Fruit fly (Drosophila melanogaster) whole organism, embryonic: Measurements from ENCODE around the gene obst-J.

Experiments used
- Ada2b ChIP-seq: fragments of 200-800 bp; sonication (Bioruptor generic); IDR thresholded peaks from 2 replicates; pipeline ENCODE4 v1.3.6; 2022; ENCODE audit warnings: missing biosample characterization, missing genetic modification characterization
- CG10274 ChIP-seq: fragments of 200-800 bp; sonication (Bioruptor generic); optimal IDR thresholded peaks from 3 replicates; lab custom pipeline; 2017; ENCODE audit warnings: missing biosample characterization, mild to moderate bottlenecking, missing genetic modification characterization
- CG10565 ChIP-seq: fragments of 200-800 bp; sonication (Bioruptor generic); optimal IDR thresholded peaks from 3 replicates; lab custom pipeline; 2016; ENCODE audit warnings: missing biosample characterization, mild to moderate bottlenecking, missing genetic modification characterization
- CG13424 ChIP-seq: fragments of 200-800 bp; sonication (Bioruptor generic); optimal IDR thresholded peaks from 2 replicates; lab custom pipeline; 2019; ENCODE audit warnings: missing biosample characterization, mild to moderate bottlenecking, missing genetic modification characterization, moderate library complexity
- CG1602 ChIP-seq: fragments of 200-800 bp; sonication (Bioruptor generic); optimal IDR thresholded peaks from 3 replicates; lab custom pipeline; 2016; ENCODE audit warnings: missing biosample characterization, missing genetic modification characterization
- CG17612 ChIP-seq: fragments of 200-800 bp; sonication (Bioruptor generic); IDR thresholded peaks from 2 replicates; pipeline ENCODE4 v1.3.6; 2022; ENCODE audit warnings: missing biosample characterization, missing genetic modification characterization
- CG17802 ChIP-seq: fragments of 200-800 bp; sonication (Bioruptor generic); optimal IDR thresholded peaks from 2 replicates; lab custom pipeline; 2018; ENCODE audit warnings: missing biosample characterization, mild to moderate bottlenecking, missing genetic modification characterization, moderate library complexity
- CG18599 ChIP-seq: fragments of 200-800 bp; sonication (Bioruptor generic); optimal IDR thresholded peaks from 3 replicates; lab custom pipeline; 2017; ENCODE audit warnings: missing biosample characterization, missing genetic modification characterization, mild to moderate bottlenecking, moderate library complexity, missing genetic modification reagents
- CG2678 ChIP-seq: fragments of 200-800 bp; sonication (Bioruptor generic); optimal IDR thresholded peaks from 3 replicates; lab custom pipeline; 2019; ENCODE audit warnings: missing biosample characterization, mild to moderate bottlenecking, missing genetic modification characterization, moderate library complexity
- CG3163 ChIP-seq: fragments of 200-800 bp; sonication (Bioruptor generic); optimal IDR thresholded peaks from 3 replicates; lab custom pipeline; 2016; ENCODE audit warnings: missing biosample characterization, missing genetic modification characterization
- CG32767 ChIP-seq: fragments of 200-800 bp; sonication (Bioruptor generic); IDR thresholded peaks from 2 replicates; pipeline ENCODE4 v1.3.6; 2022; ENCODE audit warnings: missing biosample characterization, missing genetic modification characterization
- CG5245 ChIP-seq: fragments of 200-800 bp; sonication (Bioruptor generic); optimal IDR thresholded peaks from 3 replicates; lab custom pipeline; 2016; ENCODE audit warnings: missing biosample characterization, missing genetic modification characterization
- CG5953 ChIP-seq: fragments of 200-800 bp; sonication (Bioruptor generic); IDR thresholded peaks from 2 replicates; pipeline ENCODE4 v1.3.6; 2022; ENCODE audit warnings: missing biosample characterization, missing genetic modification characterization
- CG7928 ChIP-seq: fragments of 200-800 bp; sonication (Bioruptor generic); optimal IDR thresholded peaks from 2 replicates; lab custom pipeline; 2017; ENCODE audit warnings: missing biosample characterization, mild to moderate bottlenecking, missing genetic modification characterization
- CG9932 ChIP-seq: fragments of 200-800 bp; sonication (Bioruptor generic); IDR thresholded peaks from 2 replicates; pipeline ENCODE4 v1.3.6; 2022; ENCODE audit warnings: missing biosample characterization, missing genetic modification characterization
- CHES-1-like ChIP-seq: fragments of 200-800 bp; sonication (Bioruptor generic); optimal IDR thresholded peaks from 2 replicates; lab custom pipeline; 2016; ENCODE audit warnings: missing biosample characterization, missing genetic modification characterization
- Dref ChIP-seq: fragments of 200-800 bp; sonication (Bioruptor generic); IDR thresholded peaks from 2 replicates; pipeline ENCODE4 v1.3.6; 2022; ENCODE audit warnings: missing biosample characterization, missing genetic modification characterization
- E2f1 ChIP-seq: fragments of 200-800 bp; sonication (Bioruptor generic); IDR thresholded peaks from 2 replicates; pipeline ENCODE4 v1.3.6; 2022; ENCODE audit warnings: missing biosample characterization, missing genetic modification characterization
- Ets97D ChIP-seq: fragments of 200-800 bp; sonication (Bioruptor generic); optimal IDR thresholded peaks from 3 replicates; lab custom pipeline; 2016; ENCODE audit warnings: missing biosample characterization, missing genetic modification characterization
- Fer3 ChIP-seq: fragments of 200-800 bp; sonication (Bioruptor generic); optimal IDR thresholded peaks from 2 replicates; lab custom pipeline; 2018; ENCODE audit warnings: missing biosample characterization, mild to moderate bottlenecking, missing genetic modification characterization, moderate library complexity
- GATAe ChIP-seq: fragments of 200-800 bp; sonication (Bioruptor generic); conservative IDR thresholded peaks from 2 replicates; pipeline ENCODE4 v1.3.6; 2022; ENCODE audit warnings: missing biosample characterization, missing genetic modification characterization
- Hey ChIP-seq: fragments of 200-800 bp; sonication (Bioruptor generic); optimal IDR thresholded peaks from 3 replicates; lab custom pipeline; 2018; ENCODE audit warnings: missing biosample characterization, mild to moderate bottlenecking, missing genetic modification characterization
- Hmx ChIP-seq: fragments of 200-800 bp; sonication (Bioruptor generic); optimal IDR thresholded peaks from 2 replicates; lab custom pipeline; 2016; ENCODE audit warnings: missing biosample characterization, missing genetic modification characterization
- Kr ChIP-seq: fragments of 200-800 bp; sonication (Bioruptor generic); optimal IDR thresholded peaks from 2 replicates; lab custom pipeline; 2017; ENCODE audit warnings: missing biosample characterization, mild to moderate bottlenecking, missing genetic modification characterization
- Mad ChIP-seq: fragments of 200-800 bp; sonication (Bioruptor generic); optimal IDR thresholded peaks from 2 replicates; lab custom pipeline; 2016; ENCODE audit warnings: missing biosample characterization, missing genetic modification characterization
- NC2α ChIP-seq: fragments of 200-800 bp; sonication (Bioruptor generic); optimal IDR thresholded peaks from 2 replicates; lab custom pipeline; 2016; ENCODE audit warnings: missing biosample characterization, missing genetic modification characterization
- Rx ChIP-seq: fragments of 200-800 bp; sonication (Bioruptor generic); IDR thresholded peaks from 2 replicates; pipeline ENCODE4 v1.3.6; 2022; ENCODE audit warnings: missing biosample characterization, missing genetic modification characterization
- Sin3A ChIP-seq: fragments of >200 bp; optimal IDR thresholded peaks from 2 replicates; lab custom pipeline; 2018
- Six4 ChIP-seq: fragments of 200-800 bp; sonication (Bioruptor generic); optimal IDR thresholded peaks from 2 replicates; lab custom pipeline; 2016; ENCODE audit warnings: missing biosample characterization, missing genetic modification characterization
- Sox102F ChIP-seq: fragments of 200-800 bp; sonication (Bioruptor generic); optimal IDR thresholded peaks from 2 replicates; lab custom pipeline; 2018; ENCODE audit warnings: missing biosample characterization, mild to moderate bottlenecking, missing genetic modification characterization, moderate library complexity
- Sry-β ChIP-seq: fragments of 200-800 bp; sonication (Bioruptor generic); optimal IDR thresholded peaks from 2 replicates; lab custom pipeline; 2018; ENCODE audit warnings: missing biosample characterization, mild to moderate bottlenecking, missing genetic modification characterization, moderate library complexity
- Vsx1 ChIP-seq: fragments of 200-800 bp; sonication (Bioruptor generic); optimal IDR thresholded peaks from 2 replicates; lab custom pipeline; 2017; ENCODE audit warnings: missing biosample characterization, mild to moderate bottlenecking, missing genetic modification characterization, missing genetic modification reagents
- YL-1 ChIP-seq: fragments of 200-800 bp; sonication (Bioruptor generic); optimal IDR thresholded peaks from 3 replicates; lab custom pipeline; 2017; ENCODE audit warnings: missing biosample characterization, mild to moderate bottlenecking, missing genetic modification characterization
- ac ChIP-seq: fragments of 200-800 bp; sonication (Bioruptor generic); optimal IDR thresholded peaks from 3 replicates; lab custom pipeline; 2017; ENCODE audit warnings: missing biosample characterization, mild to moderate bottlenecking, missing genetic modification characterization
- ap ChIP-seq: fragments of 200-800 bp; sonication (Bioruptor generic); IDR thresholded peaks from 2 replicates; pipeline ENCODE4 v1.3.6; 2022; ENCODE audit warnings: missing biosample characterization, missing genetic modification characterization
- bigmax ChIP-seq: fragments of 200-800 bp; sonication (Bioruptor generic); optimal IDR thresholded peaks from 2 replicates; lab custom pipeline; 2018; ENCODE audit warnings: missing biosample characterization, mild to moderate bottlenecking, missing genetic modification characterization
- chif ChIP-seq, 2 experiments: fragments of 200-800 bp; sonication (Bioruptor generic); optimal IDR thresholded peaks; 3 replicates each; lab custom pipeline; 2016; ENCODE audit warnings: missing biosample characterization in 2 of 2, missing genetic modification characterization in 2 of 2
- dmrt99B ChIP-seq: fragments of 200-800 bp; sonication (Bioruptor generic); optimal IDR thresholded peaks from 2 replicates; lab custom pipeline; 2018; ENCODE audit warnings: missing biosample characterization, mild to moderate bottlenecking, missing genetic modification characterization, moderate library complexity
- fd102C ChIP-seq: fragments of 200-800 bp; sonication (Bioruptor generic); optimal IDR thresholded peaks from 2 replicates; lab custom pipeline; 2018; ENCODE audit warnings: missing biosample characterization, mild to moderate bottlenecking, missing genetic modification characterization, moderate library complexity
- fru ChIP-seq: fragments of >200 bp; optimal IDR thresholded peaks from 2 replicates; lab custom pipeline; 2017
- fu2 ChIP-seq: fragments of 200-800 bp; sonication (Bioruptor generic); optimal IDR thresholded peaks from 2 replicates; lab custom pipeline; 2016; ENCODE audit warnings: missing biosample characterization, missing genetic modification characterization
- gfzf ChIP-seq: fragments of 200-800 bp; sonication (Bioruptor generic); optimal IDR thresholded peaks from 2 replicates; lab custom pipeline; 2016; ENCODE audit warnings: missing biosample characterization, mild to moderate bottlenecking, missing genetic modification characterization, moderate library complexity
- jumu ChIP-seq: fragments of 200-800 bp; sonication (Bioruptor generic); optimal IDR thresholded peaks from 3 replicates; lab custom pipeline; 2016; ENCODE audit warnings: missing biosample characterization, missing genetic modification characterization
- lilli ChIP-seq: fragments of 200-800 bp; sonication (Bioruptor generic); optimal IDR thresholded peaks from 3 replicates; lab custom pipeline; 2016; ENCODE audit warnings: missing biosample characterization, missing genetic modification characterization
- nau ChIP-seq: fragments of 200-800 bp; sonication (Bioruptor generic); optimal IDR thresholded peaks from 3 replicates; lab custom pipeline; 2017; ENCODE audit warnings: missing biosample characterization, mild to moderate bottlenecking, missing genetic modification characterization, missing genetic modification reagents
- odd ChIP-seq: fragments of 200-800 bp; sonication (Bioruptor generic); optimal IDR thresholded peaks from 2 replicates; lab custom pipeline; 2017; ENCODE audit warnings: missing biosample characterization, mild to moderate bottlenecking, missing genetic modification characterization
- p53 ChIP-seq: fragments of 200-800 bp; sonication (Bioruptor generic); optimal IDR thresholded peaks from 2 replicates; lab custom pipeline; 2016; ENCODE audit warnings: missing biosample characterization, missing genetic modification characterization
- pho ChIP-seq: fragments of 200-800 bp; sonication (Bioruptor generic); optimal IDR thresholded peaks from 2 replicates; lab custom pipeline; 2016; ENCODE audit warnings: missing biosample characterization, missing genetic modification characterization
- sd ChIP-seq: fragments of 200-800 bp; sonication (Bioruptor generic); optimal IDR thresholded peaks from 3 replicates; lab custom pipeline; 2018; ENCODE audit warnings: missing biosample characterization, mild to moderate bottlenecking, missing genetic modification characterization, moderate library complexity
- usp ChIP-seq: fragments of >200 bp; optimal IDR thresholded peaks from 2 replicates; lab custom pipeline; 2017; ENCODE audit warnings: missing biosample characterization, missing genetic modification characterization
- vfl ChIP-seq: fragments of 200-800 bp; sonication (Bioruptor generic); optimal IDR thresholded peaks from 2 replicates; lab custom pipeline; 2016; ENCODE audit warnings: missing biosample characterization, missing genetic modification characterization
- zen ChIP-seq: fragments of 200-800 bp; sonication (Bioruptor generic); optimal IDR thresholded peaks from 3 replicates; lab custom pipeline; 2018; ENCODE audit warnings: missing biosample characterization, mild to moderate bottlenecking, missing genetic modification characterization, moderate library complexity

obst-J gene

dm6 chr3L:20140589-20141207 is 9.2 kb upstream of the obst-J start, which contains the start of gene CG7328 (continued):
- TF ChIP-seq Sox102F (GFP tag; lab: Kevin White, UChicago) (peak; percentile 57), vfl (GFP tag; lab: Kevin White, UChicago) (no peak), dmrt99B (tag; lab: Kevin White, UChicago) (no peak), pho (GFP tag; lab: Kevin White, UChicago) (peak; percentile 52), CHES-1-like (GFP tag; lab: Kevin White, UChicago) (peak; percentile 37), p53 (GFP tag; lab: Kevin White, UChicago) (no peak), CG1602 (GFP tag; lab: Kevin White, UChicago) (peak; percentile 33), Kr (GFP tag; lab: Kevin White, UChicago) (no peak), chif (GFP tag; optimal IDR thresholded peaks at IDR 0.05; lab: Kevin White, UChicago) (peak in 1 of 2 experiments; percentile 45), Ets97D (peak; percentile 14), Hmx (GFP tag; lab: Kevin White, UChicago) (no peak), CG5245 (no peak), CG3163 (no peak), ac (GFP tag; lab: Kevin White, UChicago) (no peak), Six4 (GFP tag; lab: Kevin White, UChicago) (no peak), CG5953 (GFP tag; lab: Robert Waterston, UW) (no peak), odd (GFP tag; lab: Kevin White, UChicago) (peak; percentile 33), Hey (tag; lab: Kevin White, UChicago) (no peak), GATAe (GFP tag; lab: Robert Waterston, UW) (no peak), Fer3 (tag; lab: Kevin White, UChicago) (no peak), Rx (GFP tag; lab: Robert Waterston, UW) (no peak), fru (lab: Kevin White, UChicago) (no peak), CG10274 (no peak), gfzf (GFP tag; lab: Kevin White, UChicago) (peak; percentile 18), Sry-β (GFP tag; lab: Kevin White, UChicago) (no peak), E2f1 (peak; percentile 27; the same call in 1 of the 2 replicates), CG13424 (tag; lab: Kevin White, UChicago) (peak; percentile 76), bigmax (GFP tag; lab: Kevin White, UChicago) (no peak), Mad (no peak), Dref (GFP tag; lab: Robert Waterston, UW) (no peak), jumu (GFP tag; lab: Kevin White, UChicago) (no peak), fd102C (GFP tag; lab: Kevin White, UChicago) (no peak), usp (GFP tag; lab: Kevin White, UChicago) (no peak), CG10565 (no peak), sd (no peak), lilli (no peak), CG17802 (tag; lab: Kevin White, UChicago) (no peak), CG9932 (peak; percentile 75), ap (GFP tag; lab: Robert Waterston, UW) (no peak), nau (GFP tag; lab: Kevin White, UChicago) (no peak), YL-1 (GFP tag; lab: Kevin White, UChicago) (no peak), fu2 (GFP tag; lab: Kevin White, UChicago) (peak; percentile 30), CG18599 (GFP tag; lab: Kevin White, UChicago) (peak; percentile 66), Vsx1 (GFP tag; lab: Kevin White, UChicago) (no peak), CG2678 (no peak), CG7928 (no peak), zen (tag; lab: Kevin White, UChicago) (no peak), CG17612 (no peak), CG32767 (GFP tag; lab: Robert Waterston, UW) (peak; percentile 39; the same call in 1 of the 2 replicates), Ada2b (GFP tag; lab: Robert Waterston, UW) (no peak), Sin3A (lab: Kevin White, UChicago) (no peak), NC2α (GFP tag; lab: Kevin White, UChicago) (no peak)
